Worm (Caenorhabditis elegans): ENCODE results near the gene F49F1.11.

DNA sequence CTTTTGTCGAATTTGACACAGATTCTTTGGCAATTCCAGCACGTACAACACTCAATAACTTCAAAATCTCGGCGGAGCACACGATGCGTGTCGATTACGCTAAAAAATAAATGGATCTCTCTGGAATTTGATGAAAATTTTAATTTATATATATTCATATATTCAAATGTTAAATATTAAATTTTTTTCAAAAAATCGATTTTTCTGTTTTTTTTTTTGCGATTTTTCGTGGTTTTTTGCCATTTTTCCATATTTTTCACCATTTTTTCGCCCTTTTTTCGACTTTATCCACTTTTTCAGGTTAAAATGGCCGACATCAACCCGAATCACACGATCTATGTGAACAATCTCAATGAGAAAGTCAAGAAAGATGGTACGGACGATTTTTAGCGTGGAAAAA, 32.6 kb upstream of the F49F1.11 start, which contains the start of gene rnp-3:
- TF ChIP-seq him-1 (tag; optimal IDR thresholded peaks at IDR 0.05) (no peak), W03F9.2 (tag; optimal IDR thresholded peaks at IDR 0.05) (no peak)

Data from whole organism, L4/young adult.